Fruit fly (Drosophila melanogaster) whole organism, embryonic: ENCODE results near the gene CG14913.
A peak's percentile ranks its signal among the peaks of the same experiment; 100 is the strongest.

Experiments used
- Aef1 ChIP-seq: fragments of 200-800 bp; sonication (Bioruptor generic); IDR thresholded peaks from 3 replicates; pipeline ENCODE4 v1.3.6; 2022; ENCODE audit warnings: missing biosample characterization, missing genetic modification characterization
- CG11093 ChIP-seq: fragments of 200-800 bp; sonication (Bioruptor generic); IDR thresholded peaks from 3 replicates; pipeline ENCODE4 v1.3.6; 2022; ENCODE audit warnings: missing biosample characterization, missing genetic modification characterization
- CG11504 ChIP-seq: fragments of 200-800 bp; sonication (Bioruptor generic); optimal IDR thresholded peaks from 3 replicates; lab custom pipeline; 2019; ENCODE audit warnings: missing biosample characterization, mild to moderate bottlenecking, missing genetic modification characterization, moderate library complexity
- CG13424 ChIP-seq: fragments of 200-800 bp; sonication (Bioruptor generic); optimal IDR thresholded peaks from 2 replicates; lab custom pipeline; 2019; ENCODE audit warnings: missing biosample characterization, mild to moderate bottlenecking, missing genetic modification characterization, moderate library complexity
- CG13775 ChIP-seq: fragments of 200-800 bp; sonication (Bioruptor generic); optimal IDR thresholded peaks from 3 replicates; lab custom pipeline; 2017; ENCODE audit warnings: missing biosample characterization, mild to moderate bottlenecking, missing genetic modification characterization
- CG14441 ChIP-seq: fragments of 200-800 bp; sonication (Bioruptor generic); IDR thresholded peaks from 2 replicates; pipeline ENCODE4 v1.3.6; 2022; ENCODE audit warnings: missing biosample characterization, missing genetic modification characterization
- CG17328 ChIP-seq: fragments of 200-800 bp; sonication (Bioruptor generic); IDR thresholded peaks from 2 replicates; pipeline ENCODE4 v1.3.6; 2022; ENCODE audit warnings: missing biosample characterization, missing genetic modification characterization
- CG17361 ChIP-seq: fragments of 200-800 bp; sonication (Bioruptor generic); IDR thresholded peaks from 3 replicates; pipeline ENCODE4 v1.3.6; 2022; ENCODE audit warnings: missing biosample characterization, missing genetic modification characterization
- CG17612 ChIP-seq: fragments of 200-800 bp; sonication (Bioruptor generic); IDR thresholded peaks from 2 replicates; pipeline ENCODE4 v1.3.6; 2022; ENCODE audit warnings: missing biosample characterization, missing genetic modification characterization
- CG17802 ChIP-seq: fragments of 200-800 bp; sonication (Bioruptor generic); optimal IDR thresholded peaks from 2 replicates; lab custom pipeline; 2018; ENCODE audit warnings: missing biosample characterization, mild to moderate bottlenecking, missing genetic modification characterization, moderate library complexity
- CG2875 ChIP-seq: fragments of 200-800 bp; sonication (Bioruptor generic); optimal IDR thresholded peaks from 2 replicates; lab custom pipeline; 2017; ENCODE audit warnings: missing biosample characterization, mild to moderate bottlenecking, missing genetic modification characterization, missing genetic modification reagents
- CG30403 ChIP-seq: fragments of 200-800 bp; sonication (Bioruptor generic); optimal IDR thresholded peaks from 3 replicates; lab custom pipeline; 2016; ENCODE audit warnings: missing biosample characterization, missing genetic modification characterization
- CG3838 ChIP-seq: fragments of 200-800 bp; sonication (Bioruptor generic); optimal IDR thresholded peaks from 3 replicates; lab custom pipeline; 2016; ENCODE audit warnings: missing biosample characterization, missing genetic modification characterization
- CG4328 ChIP-seq: fragments of 200-800 bp; sonication (Bioruptor generic); optimal IDR thresholded peaks from 3 replicates; lab custom pipeline; 2017; ENCODE audit warnings: missing biosample characterization, missing genetic modification reagents, missing genetic modification characterization
- CG7357 ChIP-seq: fragments of 200-800 bp; sonication (Bioruptor generic); IDR thresholded peaks from 3 replicates; pipeline ENCODE4 v1.3.6; 2022; ENCODE audit warnings: missing biosample characterization, missing genetic modification characterization
- Camta ChIP-seq: fragments of 200-800 bp; sonication (Bioruptor generic); optimal IDR thresholded peaks from 2 replicates; lab custom pipeline; 2016; ENCODE audit warnings: missing biosample characterization, missing genetic modification characterization
- Deaf1 ChIP-seq: fragments of 200-800 bp; optimal IDR thresholded peaks from 3 replicates; lab custom pipeline; 2019; ENCODE audit warnings: missing biosample characterization, mild to moderate bottlenecking, missing genetic modification characterization, moderate library complexity
- Dip2 ChIP-seq: fragments of 200-800 bp; sonication (Bioruptor generic); IDR thresholded peaks from 2 replicates; pipeline ENCODE4 v1.3.6; 2022; ENCODE audit warnings: missing biosample characterization, missing genetic modification characterization
- Gsc ChIP-seq: fragments of 200-800 bp; sonication (Bioruptor generic); IDR thresholded peaks from 2 replicates; pipeline ENCODE4 v1.3.6; 2022; ENCODE audit warnings: missing biosample characterization, missing genetic modification characterization
- Hey ChIP-seq: fragments of 200-800 bp; sonication (Bioruptor generic); optimal IDR thresholded peaks from 3 replicates; lab custom pipeline; 2018; ENCODE audit warnings: missing biosample characterization, mild to moderate bottlenecking, missing genetic modification characterization
- Hr39 ChIP-seq: fragments of >200 bp; optimal IDR thresholded peaks from 2 replicates; lab custom pipeline; 2017
- Hr78 ChIP-seq, 2 experiments: fragments of 200-800 bp in 1 of 2; fragments of >200 bp in 1 of 2; sonication (Bioruptor generic) in 1 of 2; optimal IDR thresholded peaks; 2 replicates each; lab custom pipeline; 2017 to 2019; ENCODE audit warnings: missing biosample characterization in 2 of 2, missing genetic modification characterization in 2 of 2, mild to moderate bottlenecking in 1 of 2, moderate library complexity in 1 of 2
- Mad ChIP-seq: fragments of 200-800 bp; sonication (Bioruptor generic); optimal IDR thresholded peaks from 2 replicates; lab custom pipeline; 2016; ENCODE audit warnings: missing biosample characterization, missing genetic modification characterization
- Meics ChIP-seq: fragments of 200-800 bp; sonication (Bioruptor generic); optimal IDR thresholded peaks from 2 replicates; lab custom pipeline; 2017; ENCODE audit warnings: missing biosample characterization, mild to moderate bottlenecking, missing genetic modification characterization
- Myb ChIP-seq: fragments of 200-800 bp; sonication (Bioruptor generic); optimal IDR thresholded peaks from 2 replicates; lab custom pipeline; 2016; ENCODE audit warnings: missing biosample characterization, missing genetic modification characterization
- Oaz ChIP-seq: fragments of 200-800 bp; sonication (Bioruptor generic); IDR thresholded peaks from 2 replicates; pipeline ENCODE4 v1.3.6; 2022; ENCODE audit warnings: missing biosample characterization, missing genetic modification characterization
- Poxn ChIP-seq: fragments of 200-800 bp; sonication (Bioruptor generic); IDR thresholded peaks from 2 replicates; pipeline ENCODE4 v1.3.6; 2022; ENCODE audit warnings: missing biosample characterization, missing genetic modification characterization
- Ptx1 ChIP-seq: fragments of 200-800 bp; sonication (Bioruptor generic); IDR thresholded peaks from 2 replicates; pipeline ENCODE4 v1.3.6; 2022; ENCODE audit warnings: missing biosample characterization, missing genetic modification characterization
- Six4 ChIP-seq: fragments of 200-800 bp; sonication (Bioruptor generic); optimal IDR thresholded peaks from 2 replicates; lab custom pipeline; 2016; ENCODE audit warnings: missing biosample characterization, missing genetic modification characterization
- Sox102F ChIP-seq: fragments of 200-800 bp; sonication (Bioruptor generic); optimal IDR thresholded peaks from 2 replicates; lab custom pipeline; 2018; ENCODE audit warnings: missing biosample characterization, mild to moderate bottlenecking, missing genetic modification characterization, moderate library complexity
- Stat92E ChIP-seq, 3 experiments: fragments of >200 bp in 2 of 3; fragments of 200-800 bp in 1 of 3; sonication (Bioruptor generic) in 1 of 3; optimal IDR thresholded peaks; 2 replicates each; lab custom pipeline; 2017 to 2019; ENCODE audit warnings: missing biosample characterization in 3 of 3, missing genetic modification characterization in 3 of 3, mild to moderate bottlenecking in 1 of 3, moderate library complexity in 1 of 3
- ab ChIP-seq: fragments of 200-800 bp; sonication (Bioruptor generic); optimal IDR thresholded peaks from 2 replicates; lab custom pipeline; 2016; ENCODE audit warnings: missing biosample characterization, missing genetic modification characterization
- ase ChIP-seq: fragments of 200-800 bp; sonication (Bioruptor generic); IDR thresholded peaks from 3 replicates; pipeline ENCODE4 v1.3.6; 2022; ENCODE audit warnings: missing biosample characterization, missing genetic modification characterization
- cg ChIP-seq: fragments of 200-800 bp; sonication (Bioruptor generic); optimal IDR thresholded peaks from 3 replicates; lab custom pipeline; 2019; ENCODE audit warnings: missing biosample characterization, mild to moderate bottlenecking, missing genetic modification characterization, moderate library complexity
- chif ChIP-seq, 2 experiments: fragments of 200-800 bp; sonication (Bioruptor generic); optimal IDR thresholded peaks; 3 replicates each; lab custom pipeline; 2016; ENCODE audit warnings: missing biosample characterization in 2 of 2, missing genetic modification characterization in 2 of 2
- chm ChIP-seq: fragments of 200-800 bp; sonication (Bioruptor generic); IDR thresholded peaks from 2 replicates; pipeline ENCODE4 v1.3.6; 2022; ENCODE audit warnings: missing biosample characterization, missing genetic modification characterization
- crp ChIP-seq, 2 experiments: fragments of 200-800 bp; sonication (Bioruptor generic); optimal IDR thresholded peaks; 2 replicates in 1 of 2; 3 replicates in 1 of 2; lab custom pipeline; 2017; ENCODE audit warnings: missing biosample characterization in 2 of 2, missing genetic modification characterization in 2 of 2, mild to moderate bottlenecking in 1 of 2, moderate library complexity in 1 of 2
- dmrt99B ChIP-seq: fragments of 200-800 bp; sonication (Bioruptor generic); optimal IDR thresholded peaks from 2 replicates; lab custom pipeline; 2018; ENCODE audit warnings: missing biosample characterization, mild to moderate bottlenecking, missing genetic modification characterization, moderate library complexity
- fd96Cb ChIP-seq: fragments of 200-800 bp; sonication (Bioruptor generic); optimal IDR thresholded peaks from 2 replicates; lab custom pipeline; 2018; ENCODE audit warnings: missing biosample characterization, mild to moderate bottlenecking, missing genetic modification characterization, moderate library complexity
- grn ChIP-seq: fragments of 200-800 bp; sonication (Bioruptor generic); optimal IDR thresholded peaks from 3 replicates; lab custom pipeline; 2017; ENCODE audit warnings: missing biosample characterization, missing genetic modification characterization
- ind ChIP-seq: fragments of 200-800 bp; sonication (Bioruptor generic); optimal IDR thresholded peaks from 3 replicates; lab custom pipeline; 2016; ENCODE audit warnings: missing biosample characterization, missing genetic modification characterization
- lbe ChIP-seq: fragments of 200-800 bp; sonication (Bioruptor generic); optimal IDR thresholded peaks from 2 replicates; lab custom pipeline; 2016; ENCODE audit warnings: missing biosample characterization, mild to moderate bottlenecking, missing genetic modification characterization
- nau ChIP-seq: fragments of 200-800 bp; sonication (Bioruptor generic); optimal IDR thresholded peaks from 3 replicates; lab custom pipeline; 2017; ENCODE audit warnings: missing biosample characterization, mild to moderate bottlenecking, missing genetic modification characterization, missing genetic modification reagents
- nmo ChIP-seq: fragments of 200-800 bp; sonication (Bioruptor generic); optimal IDR thresholded peaks from 2 replicates; lab custom pipeline; 2018; ENCODE audit warnings: missing biosample characterization, mild to moderate bottlenecking, missing genetic modification characterization, moderate library complexity
- pb ChIP-seq: fragments of 200-800 bp; sonication (Bioruptor generic); optimal IDR thresholded peaks from 3 replicates; lab custom pipeline; 2016; ENCODE audit warnings: missing biosample characterization, missing genetic modification characterization
- shn ChIP-seq: fragments of 200-800 bp; sonication (Bioruptor generic); optimal IDR thresholded peaks from 3 replicates; lab custom pipeline; 2016; ENCODE audit warnings: missing biosample characterization, missing genetic modification characterization
- sr ChIP-seq: fragments of 200-800 bp; sonication (Bioruptor generic); IDR thresholded peaks from 3 replicates; pipeline ENCODE4 v1.3.6; 2022; ENCODE audit warnings: missing biosample characterization, missing genetic modification characterization
- tap ChIP-seq: fragments of 200-800 bp; optimal IDR thresholded peaks from 3 replicates; lab custom pipeline; 2019; ENCODE audit warnings: missing biosample characterization, mild to moderate bottlenecking, missing genetic modification characterization, moderate library complexity
- toy ChIP-seq: fragments of 200-800 bp; sonication (Bioruptor generic); IDR thresholded peaks from 2 replicates; pipeline ENCODE4 v1.3.6; 2022; ENCODE audit warnings: missing biosample characterization, missing genetic modification characterization
- zfh2 ChIP-seq: fragments of 200-800 bp; sonication (Bioruptor generic); optimal IDR thresholded peaks from 2 replicates; lab custom pipeline; 2016; ENCODE audit warnings: missing biosample characterization, missing genetic modification characterization

CG14913 gene

dm6 chr2L:11065106-11065878 is 48.5 kb downstream of the CG14913 start (continued):
- 0 out of 3 replicates have a peak, but pooled peaks have one; percentile 8 for TF ChIP-seq sr
- TF ChIP-seq CG14441 = no peak
- no peak for TF ChIP-seq ab (GFP tag; lab: Kevin White, UChicago)
- no peak for TF ChIP-seq CG3838 (GFP tag; lab: Kevin White, UChicago)
- TF ChIP-seq Six4 (GFP tag; lab: Kevin White, UChicago) = no peak
- TF ChIP-seq Poxn (GFP tag; lab: Robert Waterston, UW) = peak; percentile 59
- peak; percentile 25 for TF ChIP-seq Sox102F
- TF ChIP-seq Mad (GFP tag; lab: Kevin White, UChicago) = no peak
- peak; percentile 45; the same call in 2 of the 3 replicates for TF ChIP-seq Aef1 (GFP tag; lab: Robert Waterston, UW)
- TF ChIP-seq nau = no peak
- TF ChIP-seq zfh2 (GFP tag; lab: Kevin White, UChicago) = peak; percentile 20
- peak; percentile 5 for TF ChIP-seq CG13424 (tag; lab: Kevin White, UChicago)
- no peak for TF ChIP-seq Hr78 (GFP tag; optimal IDR thresholded peaks at IDR 0.05; lab: Kevin White, UChicago)
- TF ChIP-seq shn (GFP tag; lab: Kevin White, UChicago) = no peak
- TF ChIP-seq toy (GFP tag; lab: Robert Waterston, UW) = no peak
- no peak for TF ChIP-seq CG2875 (GFP tag; lab: Kevin White, UChicago)
- peak; percentile 63 for TF ChIP-seq Meics (GFP tag; lab: Kevin White, UChicago)
- TF ChIP-seq Hey (tag; lab: Kevin White, UChicago) = no peak
- TF ChIP-seq CG4328 (GFP tag; lab: Kevin White, UChicago) = no peak
- TF ChIP-seq CG11504 = peak; percentile 44
- TF ChIP-seq Myb = no peak
- no peak for TF ChIP-seq cg
- no peak for TF ChIP-seq CG11093 (GFP tag; lab: Robert Waterston, UW)
- TF ChIP-seq CG17612 = no peak
- TF ChIP-seq pb (GFP tag; lab: Kevin White, UChicago) = no peak
- no peak for TF ChIP-seq Stat92E (GFP tag; optimal IDR thresholded peaks at IDR 0.05; lab: Kevin White, UChicago)
- peak; percentile 41 for TF ChIP-seq CG13775 (GFP tag; lab: Kevin White, UChicago)
- peak; percentile 25 for TF ChIP-seq ind (GFP tag; lab: Kevin White, UChicago)
- TF ChIP-seq CG17328 (GFP tag; lab: Robert Waterston, UW) = no peak
- no peak for TF ChIP-seq crp (GFP tag; optimal IDR thresholded peaks at IDR 0.05; lab: Kevin White, UChicago)
- peak; percentile 8 for TF ChIP-seq lbe (GFP tag; lab: Kevin White, UChicago)
- no peak for TF ChIP-seq CG7357
- peak; percentile 48; the same call in 2 of the 3 replicates for TF ChIP-seq CG17361
- TF ChIP-seq ase (GFP tag; lab: Robert Waterston, UW) = no peak
- TF ChIP-seq chm (GFP tag; lab: Robert Waterston, UW) = no peak
- no peak for TF ChIP-seq Gsc (GFP tag; lab: Robert Waterston, UW)
- no peak for TF ChIP-seq nmo (GFP tag; lab: Kevin White, UChicago)
- TF ChIP-seq chif (GFP tag; optimal IDR thresholded peaks at IDR 0.05; lab: Kevin White, UChicago) = no peak
- TF ChIP-seq Camta (GFP tag; lab: Kevin White, UChicago) = no peak
- no peak for TF ChIP-seq Dip2 (GFP tag; lab: Robert Waterston, UW)
- no peak for TF ChIP-seq tap (tag; lab: Kevin White, UChicago)
- no peak for TF ChIP-seq CG17802 (tag; lab: Kevin White, UChicago)
- no peak for TF ChIP-seq grn (GFP tag; lab: Kevin White, UChicago)
- TF ChIP-seq fd96Cb (tag; lab: Kevin White, UChicago) = no peak
- peak; percentile 58 for TF ChIP-seq Ptx1 (GFP tag; lab: Robert Waterston, UW)
- peak; percentile 42 for TF ChIP-seq CG30403 (GFP tag; lab: Kevin White, UChicago)
- TF ChIP-seq Hr39 (lab: Kevin White, UChicago) = no peak
- no peak for TF ChIP-seq Deaf1 (tag; lab: Kevin White, UChicago)
- no peak for TF ChIP-seq Oaz
- no peak for TF ChIP-seq dmrt99B (tag; lab: Kevin White, UChicago)
